Worm (Caenorhabditis elegans) whole organism, L3 larva: ENCODE results near the gene scl-3.

ENCODE experiments used
- ZK546.5 ChIP-seq: sonication (generic microtip); optimal IDR thresholded peaks from 2 replicates; lab custom pipeline; 2017; ENCODE audit warnings: missing biosample characterization, missing genetic modification characterization
- jun-1 ChIP-seq: fragments of 150-350 bp; optimal IDR thresholded peaks from 2 replicates; lab custom pipeline; 2014; ENCODE audit warnings: missing biosample characterization, missing genetic modification reagents, missing genetic modification characterization
- lin-15B ChIP-seq: fragments of 150-350 bp; optimal IDR thresholded peaks from 2 replicates; lab custom pipeline; 2014; ENCODE audit warnings: missing biosample characterization, missing genetic modification characterization
- nfya-1 ChIP-seq: sonication (generic microtip); optimal IDR thresholded peaks from 2 replicates; lab custom pipeline; 2017; ENCODE audit warnings: missing genetic modification characterization, mild to moderate bottlenecking, missing compliant biosample characterization, antibody characterized with exemption, moderate library complexity; ENCODE audit not compliant: insufficient read depth
- pqm-1 ChIP-seq: fragments of 150-350 bp; optimal IDR thresholded peaks from 2 replicates; lab custom pipeline; 2017; ENCODE audit warnings: missing biosample characterization, missing genetic modification characterization, inconsistent platforms
- unc-39 ChIP-seq: sonication (generic microtip); optimal IDR thresholded peaks from 4 replicates; lab custom pipeline; 2017; ENCODE audit warnings: missing biosample characterization, missing genetic modification characterization

DNA sequence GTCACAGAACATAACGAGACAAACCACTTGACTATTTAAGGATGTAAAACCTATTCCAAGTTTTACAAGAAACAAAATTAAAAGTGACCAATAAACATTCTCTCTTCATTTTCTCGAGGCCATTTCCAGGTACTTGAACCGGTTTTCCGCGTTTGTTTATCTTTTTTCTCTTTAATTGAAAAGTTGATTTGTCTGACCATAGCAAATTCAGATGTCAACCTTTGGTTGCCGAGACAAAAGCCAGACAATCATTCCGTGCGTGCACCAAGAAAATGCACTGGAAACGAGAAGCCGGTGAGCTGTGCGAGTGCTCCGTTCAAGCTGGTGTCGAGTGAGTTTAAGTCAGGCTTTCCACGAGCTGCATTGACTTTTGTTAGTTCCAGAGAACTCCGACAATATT, 22.7 kb downstream of the scl-3 start:
- TF ChIP-seq unc-39: no peak
- no peak for TF ChIP-seq nfya-1 (tag; lab: Kevin White, UChicago)
- TF ChIP-seq lin-15B (tag; lab: Kevin White, UChicago): no peak
- no peak for TF ChIP-seq jun-1 (tag; lab: Kevin White, UChicago)
- TF ChIP-seq pqm-1 (tag; lab: Kevin White, UChicago): no peak
- no peak for TF ChIP-seq ZK546.5 (tag; lab: Kevin White, UChicago)
